Worm (Caenorhabditis elegans): Measurements from ENCODE around the gene cest-32.

ce11 chrV:5259448-5259847, 25.8 kb upstream of the cest-32 start, which contains the start of gene srt-70:
- no peak for TF ChIP-seq dao-5 (tag; optimal IDR thresholded peaks at IDR 0.05)
- no peak for TF ChIP-seq W03F9.2 (tag; optimal IDR thresholded peaks at IDR 0.05)
- TF ChIP-seq him-1 (tag; optimal IDR thresholded peaks at IDR 0.05) = no peak
